Fruit fly (Drosophila melanogaster) whole organism, embryonic: Measurements from ENCODE around the gene CG18808.

Experiments used
- Abd-B ChIP-seq: fragments of 200-800 bp; sonication (Bioruptor generic); optimal IDR thresholded peaks from 2 replicates; lab custom pipeline; 2018; ENCODE audit warnings: missing biosample characterization, mild to moderate bottlenecking, missing genetic modification characterization, moderate library complexity
- Atf-2 ChIP-seq: fragments of 200-800 bp; sonication (Bioruptor generic); optimal IDR thresholded peaks from 2 replicates; lab custom pipeline; 2016; ENCODE audit warnings: missing biosample characterization, missing genetic modification characterization
- CG11085 ChIP-seq: fragments of 200-800 bp; sonication (Bioruptor generic); IDR thresholded peaks from 2 replicates; pipeline ENCODE4 v1.3.6; 2022; ENCODE audit warnings: missing biosample characterization, missing genetic modification characterization
- CG13624 ChIP-seq: fragments of 200-800 bp; sonication (Bioruptor generic); optimal IDR thresholded peaks from 2 replicates; lab custom pipeline; 2016; ENCODE audit warnings: missing biosample characterization, missing genetic modification characterization
- CG13775 ChIP-seq: fragments of 200-800 bp; sonication (Bioruptor generic); optimal IDR thresholded peaks from 3 replicates; lab custom pipeline; 2017; ENCODE audit warnings: missing biosample characterization, mild to moderate bottlenecking, missing genetic modification characterization
- CG14014 ChIP-seq: fragments of 200-800 bp; sonication (Bioruptor generic); IDR thresholded peaks from 2 replicates; pipeline ENCODE4 v1.3.6; 2022; ENCODE audit warnings: missing biosample characterization, missing genetic modification characterization
- CG15601 ChIP-seq: fragments of 200-800 bp; sonication (Bioruptor generic); optimal IDR thresholded peaks from 3 replicates; lab custom pipeline; 2019; ENCODE audit warnings: missing biosample characterization, mild to moderate bottlenecking, missing genetic modification characterization, moderate library complexity
- CG17829 ChIP-seq: fragments of 200-800 bp; optimal IDR thresholded peaks from 2 replicates; lab custom pipeline; 2019; ENCODE audit warnings: missing biosample characterization, mild to moderate bottlenecking, missing genetic modification characterization, moderate library complexity
- CG34224 ChIP-seq: fragments of 200-800 bp; sonication (Bioruptor generic); IDR thresholded peaks from 3 replicates; pipeline ENCODE4 v1.3.6; 2022; ENCODE audit warnings: missing biosample characterization, missing genetic modification characterization; ENCODE audit not compliant: partially characterized antibody
- CG3726 ChIP-seq: fragments of 200-800 bp; sonication (Bioruptor generic); IDR thresholded peaks from 3 replicates; pipeline ENCODE4, ENCODE4 v1.3.6; 2022; ENCODE audit warnings: missing biosample characterization, missing genetic modification characterization
- CG42726 ChIP-seq: fragments of 200-800 bp; sonication (Bioruptor generic); IDR thresholded peaks from 2 replicates; pipeline ENCODE4 v1.3.6; 2022; ENCODE audit warnings: missing biosample characterization, missing genetic modification characterization; ENCODE audit not compliant: partially characterized antibody
- CG4328 ChIP-seq: fragments of 200-800 bp; sonication (Bioruptor generic); optimal IDR thresholded peaks from 3 replicates; lab custom pipeline; 2017; ENCODE audit warnings: missing biosample characterization, missing genetic modification reagents, missing genetic modification characterization
- CG4404 ChIP-seq: fragments of 200-800 bp; sonication (Bioruptor generic); IDR thresholded peaks from 2 replicates; pipeline ENCODE4 v1.3.6; 2022; ENCODE audit warnings: missing biosample characterization, missing genetic modification characterization
- CG6175 ChIP-seq: fragments of 200-800 bp; sonication (Bioruptor generic); IDR thresholded peaks from 3 replicates; pipeline ENCODE4 v1.3.6; 2022; ENCODE audit warnings: missing biosample characterization, missing genetic modification characterization
- CG7271 ChIP-seq: fragments of 200-800 bp; sonication (Bioruptor generic); optimal IDR thresholded peaks from 2 replicates; lab custom pipeline; 2018; ENCODE audit warnings: missing biosample characterization, mild to moderate bottlenecking, missing genetic modification characterization, moderate library complexity
- CG9609 ChIP-seq: fragments of 200-800 bp; sonication (Bioruptor generic); optimal IDR thresholded peaks from 3 replicates; lab custom pipeline; 2016; ENCODE audit warnings: missing biosample characterization, missing genetic modification characterization
- CG9817 ChIP-seq: fragments of 200-800 bp; sonication (Bioruptor generic); optimal IDR thresholded peaks from 2 replicates; lab custom pipeline; 2018; ENCODE audit warnings: missing biosample characterization, mild to moderate bottlenecking, missing genetic modification characterization, moderate library complexity
- CG9932 ChIP-seq: fragments of 200-800 bp; sonication (Bioruptor generic); IDR thresholded peaks from 2 replicates; pipeline ENCODE4 v1.3.6; 2022; ENCODE audit warnings: missing biosample characterization, missing genetic modification characterization
- CHES-1-like ChIP-seq: fragments of 200-800 bp; sonication (Bioruptor generic); optimal IDR thresholded peaks from 2 replicates; lab custom pipeline; 2016; ENCODE audit warnings: missing biosample characterization, missing genetic modification characterization
- D19A ChIP-seq: fragments of 200-800 bp; optimal IDR thresholded peaks from 3 replicates; lab custom pipeline; 2019; ENCODE audit warnings: missing biosample characterization, mild to moderate bottlenecking, missing genetic modification characterization, moderate library complexity
- Dbx ChIP-seq: fragments of 200-800 bp; sonication (Bioruptor generic); IDR thresholded peaks from 3 replicates; pipeline ENCODE4 v1.3.6; 2022; ENCODE audit warnings: missing biosample characterization, missing genetic modification characterization
- Dref ChIP-seq: fragments of 200-800 bp; sonication (Bioruptor generic); IDR thresholded peaks from 2 replicates; pipeline ENCODE4 v1.3.6; 2022; ENCODE audit warnings: missing biosample characterization, missing genetic modification characterization
- Elba2 ChIP-seq: fragments of 200-800 bp; sonication (Bioruptor generic); optimal IDR thresholded peaks from 3 replicates; lab custom pipeline; 2016; ENCODE audit warnings: missing biosample characterization, missing genetic modification characterization
- Fer2 ChIP-seq: fragments of 200-800 bp; sonication (Bioruptor generic); optimal IDR thresholded peaks from 2 replicates; lab custom pipeline; 2018; ENCODE audit warnings: missing biosample characterization, mild to moderate bottlenecking, missing genetic modification characterization, moderate library complexity
- HLH54F ChIP-seq: fragments of 200-800 bp; sonication (Bioruptor generic); optimal IDR thresholded peaks from 3 replicates; lab custom pipeline; 2016; ENCODE audit warnings: missing biosample characterization, missing genetic modification characterization
- Hand ChIP-seq: fragments of 200-800 bp; sonication (Bioruptor generic); optimal IDR thresholded peaks from 2 replicates; lab custom pipeline; 2017; ENCODE audit warnings: mild to moderate bottlenecking, missing biosample characterization, missing genetic modification reagents, missing genetic modification characterization
- HmgD ChIP-seq: fragments of 200-800 bp; sonication (Bioruptor generic); optimal IDR thresholded peaks from 3 replicates; lab custom pipeline; 2016; ENCODE audit warnings: missing biosample characterization, missing genetic modification characterization
- MBD-R2 ChIP-seq: fragments of 200-800 bp; sonication (Bioruptor generic); IDR thresholded peaks from 2 replicates; pipeline ENCODE4 v1.3.6; 2022; ENCODE audit warnings: missing biosample characterization, missing genetic modification characterization
- Max ChIP-seq: fragments of 200-800 bp; sonication (Bioruptor generic); optimal IDR thresholded peaks from 2 replicates; lab custom pipeline; 2016; ENCODE audit warnings: missing biosample characterization, mild to moderate bottlenecking, missing genetic modification characterization
- Opbp ChIP-seq: fragments of 200-800 bp; sonication (Bioruptor generic); IDR thresholded peaks from 3 replicates; pipeline ENCODE4 v1.3.6; 2022; ENCODE audit warnings: missing biosample characterization, missing genetic modification characterization; ENCODE audit not compliant: partially characterized antibody
- Sry-δ ChIP-seq: fragments of 200-800 bp; sonication (Bioruptor generic); optimal IDR thresholded peaks from 2 replicates; lab custom pipeline; 2016; ENCODE audit warnings: missing biosample characterization, missing genetic modification characterization
- al ChIP-seq: fragments of 200-800 bp; sonication (Bioruptor generic); IDR thresholded peaks from 2 replicates; pipeline ENCODE4 v1.3.6; 2022; ENCODE audit warnings: missing biosample characterization, missing genetic modification characterization
- az2 ChIP-seq: fragments of 200-800 bp; sonication (Bioruptor generic); optimal IDR thresholded peaks from 3 replicates; lab custom pipeline; 2016; ENCODE audit warnings: missing biosample characterization, missing genetic modification characterization
- chm ChIP-seq: fragments of 200-800 bp; sonication (Bioruptor generic); IDR thresholded peaks from 2 replicates; pipeline ENCODE4 v1.3.6; 2022; ENCODE audit warnings: missing biosample characterization, missing genetic modification characterization
- dpn ChIP-seq, 2 experiments: fragments of 200-800 bp; sonication (Bioruptor generic); optimal IDR thresholded peaks; 3 replicates each; lab custom pipeline; 2016; ENCODE audit warnings: missing biosample characterization in 2 of 2, missing genetic modification characterization in 2 of 2
- fu2 ChIP-seq: fragments of 200-800 bp; sonication (Bioruptor generic); optimal IDR thresholded peaks from 2 replicates; lab custom pipeline; 2016; ENCODE audit warnings: missing biosample characterization, missing genetic modification characterization
- gfzf ChIP-seq: fragments of 200-800 bp; sonication (Bioruptor generic); optimal IDR thresholded peaks from 2 replicates; lab custom pipeline; 2016; ENCODE audit warnings: missing biosample characterization, mild to moderate bottlenecking, missing genetic modification characterization, moderate library complexity
- hkb ChIP-seq, 2 experiments: fragments of 200-800 bp in 1 of 2; fragments of >200 bp in 1 of 2; sonication (Bioruptor generic) in 1 of 2; IDR thresholded peaks in 1 of 2; optimal IDR thresholded peaks in 1 of 2; 2 replicates each; pipeline versions ENCODE4 v1.3.6 to Lab custom; 2017 to 2022; ENCODE audit warnings: missing biosample characterization in 1 of 2, missing genetic modification characterization in 1 of 2
- inv ChIP-seq: fragments of 200-800 bp; sonication (Bioruptor generic); IDR thresholded peaks from 2 replicates; pipeline ENCODE4 v1.3.6; 2022; ENCODE audit warnings: missing biosample characterization, missing genetic modification characterization; ENCODE audit not compliant: partially characterized antibody
- jing ChIP-seq: fragments of 200-800 bp; sonication (Bioruptor generic); optimal IDR thresholded peaks from 2 replicates; lab custom pipeline; 2018; ENCODE audit warnings: missing biosample characterization, mild to moderate bottlenecking, missing genetic modification characterization
- luna ChIP-seq: fragments of 200-800 bp; sonication (Bioruptor generic); optimal IDR thresholded peaks from 2 replicates; lab custom pipeline; 2016; ENCODE audit warnings: missing biosample characterization, missing genetic modification characterization
- p53 ChIP-seq: fragments of 200-800 bp; sonication (Bioruptor generic); optimal IDR thresholded peaks from 2 replicates; lab custom pipeline; 2016; ENCODE audit warnings: missing biosample characterization, missing genetic modification characterization
- scrt ChIP-seq: fragments of 200-800 bp; sonication (Bioruptor generic); optimal IDR thresholded peaks from 2 replicates; lab custom pipeline; 2018; ENCODE audit warnings: missing biosample characterization, mild to moderate bottlenecking, missing genetic modification characterization, moderate library complexity
- seq ChIP-seq: fragments of 200-800 bp; sonication (Bioruptor generic); IDR thresholded peaks from 2 replicates; pipeline ENCODE4 v1.3.6; 2022; ENCODE audit warnings: missing biosample characterization, missing genetic modification characterization
- shn ChIP-seq: fragments of 200-800 bp; sonication (Bioruptor generic); optimal IDR thresholded peaks from 3 replicates; lab custom pipeline; 2016; ENCODE audit warnings: missing biosample characterization, missing genetic modification characterization
- sim ChIP-seq: fragments of 200-800 bp; sonication (Bioruptor generic); IDR thresholded peaks from 2 replicates; pipeline ENCODE4 v1.3.6; 2022; ENCODE audit warnings: missing biosample characterization, missing genetic modification characterization
- so ChIP-seq: fragments of 200-800 bp; sonication (Bioruptor generic); IDR thresholded peaks from 3 replicates; pipeline ENCODE4 v1.3.6; 2022; ENCODE audit warnings: missing biosample characterization, missing genetic modification characterization
- sob ChIP-seq: fragments of 200-800 bp; sonication (Bioruptor generic); IDR thresholded peaks from 2 replicates; pipeline ENCODE4 v1.3.6; 2022; ENCODE audit warnings: missing biosample characterization, missing genetic modification characterization
- unc-4 ChIP-seq: fragments of 200-800 bp; sonication (Bioruptor generic); IDR thresholded peaks from 2 replicates; pipeline ENCODE4 v1.3.6; 2022; ENCODE audit warnings: missing biosample characterization, missing genetic modification characterization; ENCODE audit not compliant: partially characterized antibody
- wor ChIP-seq: fragments of 200-800 bp; sonication (Bioruptor generic); IDR thresholded peaks from 2 replicates; pipeline ENCODE4 v1.3.6; 2022; ENCODE audit warnings: missing biosample characterization, missing genetic modification characterization

Gene CG18808

DNA sequence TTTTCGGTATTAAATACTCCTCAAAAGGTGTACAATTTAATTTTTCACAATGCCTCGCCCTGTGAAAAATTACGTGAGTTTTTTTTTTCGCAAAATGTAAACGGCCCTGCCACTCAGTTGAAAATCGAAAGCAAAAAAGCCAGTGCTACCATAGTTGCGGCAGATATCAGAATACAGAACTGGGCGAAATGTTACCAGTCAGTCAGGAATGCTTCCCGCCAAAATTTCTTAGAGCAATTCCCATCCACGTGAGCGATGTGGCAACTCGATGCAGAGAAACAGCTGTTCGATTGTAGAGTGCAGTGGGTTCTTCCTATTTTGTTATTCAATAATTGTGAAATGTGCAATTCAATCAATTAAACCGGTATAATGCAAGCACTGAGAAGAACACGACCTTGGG lies 18.4 kb upstream of the CG18808 start, which contains the start of the genes Dhc64C and LeuRS-m (continued):
- no peak for TF ChIP-seq CG11085 (GFP tag; lab: Robert Waterston, UW)
- TF ChIP-seq Hand (GFP tag; lab: Kevin White, UChicago), result no peak
- peak; percentile 68; the same call in 2 of the 3 replicates for TF ChIP-seq Opbp (GFP tag; lab: Robert Waterston, UW)
- no peak for TF ChIP-seq chm (GFP tag; lab: Robert Waterston, UW)
- TF ChIP-seq CG42726 (GFP tag; lab: Robert Waterston, UW), result peak; percentile 74
- TF ChIP-seq Dbx (GFP tag; lab: Robert Waterston, UW), result 0 out of 3 replicates have a peak, but pooled peaks have one; percentile 40
- peak; percentile 81 for TF ChIP-seq D19A (tag; lab: Kevin White, UChicago)
- TF ChIP-seq seq (GFP tag; lab: Robert Waterston, UW), result no peak
- no peak for TF ChIP-seq sim (GFP tag; lab: Robert Waterston, UW)
- peak; percentile 16 for TF ChIP-seq Max
- TF ChIP-seq CG9932 (GFP tag; lab: Robert Waterston, UW), result peak; percentile 69
- peak; percentile 44 for TF ChIP-seq CG17829 (tag; lab: Kevin White, UChicago)
- TF ChIP-seq Elba2, result peak; percentile 77
- peak; percentile 24; the same call in 1 of the 3 replicates for TF ChIP-seq CG34224 (GFP tag; lab: Robert Waterston, UW)
- TF ChIP-seq p53 (GFP tag; lab: Kevin White, UChicago), result peak; percentile 47
- TF ChIP-seq CG13624 (GFP tag; lab: Kevin White, UChicago), result peak; percentile 56
- peak; percentile 51 for TF ChIP-seq CG14014
- 0 out of 2 replicates have a peak, but pooled peaks have one; percentile 35 for TF ChIP-seq al
- peak; percentile 7 for TF ChIP-seq CG13775 (GFP tag; lab: Kevin White, UChicago)
- peak; percentile 66 for TF ChIP-seq CG15601
- TF ChIP-seq HLH54F, result peak; percentile 48
- no peak for TF ChIP-seq CG7271
- TF ChIP-seq inv (GFP tag; lab: Robert Waterston, UW), result peak; percentile 56; the same call in 1 of the 2 replicates
- TF ChIP-seq CHES-1-like, result peak; percentile 86
- TF ChIP-seq az2 (GFP tag; lab: Kevin White, UChicago), result peak; percentile 7
- no peak for TF ChIP-seq jing (GFP tag; lab: Kevin White, UChicago)
- TF ChIP-seq CG6175 (GFP tag; lab: Robert Waterston, UW), result no peak
- TF ChIP-seq unc-4 (GFP tag; lab: Robert Waterston, UW), result peak; percentile 31; the same call in 1 of the 2 replicates
- TF ChIP-seq hkb (optimal IDR thresholded peaks at IDR 0.05; lab: Kevin White, UChicago), result peak; percentile 71
- TF ChIP-seq hkb (GFP tag; IDR thresholded peaks at IDR 0.05; lab: Robert Waterston, UW), result no peak
- no peak for TF ChIP-seq wor (GFP tag; lab: Robert Waterston, UW)
- TF ChIP-seq Abd-B (GFP tag; lab: Kevin White, UChicago), result no peak
- TF ChIP-seq shn (GFP tag; lab: Kevin White, UChicago), result peak; percentile 52
- no peak for TF ChIP-seq Atf-2 (GFP tag; lab: Kevin White, UChicago)
- no peak for TF ChIP-seq CG4404 (GFP tag; lab: Robert Waterston, UW)
- peak; percentile 14 for TF ChIP-seq fu2
- TF ChIP-seq sob (GFP tag; lab: Robert Waterston, UW), result peak; percentile 56
- TF ChIP-seq Sry-δ (GFP tag; lab: Kevin White, UChicago), result peak; percentile 66
- peak; percentile 89 for TF ChIP-seq HmgD
- TF ChIP-seq Dref (GFP tag; lab: Robert Waterston, UW), result peak; percentile 90
- peak; percentile 46 for TF ChIP-seq CG9817 (tag; lab: Kevin White, UChicago)
- TF ChIP-seq scrt (GFP tag; lab: Kevin White, UChicago), result peak; percentile 54
- no peak for TF ChIP-seq Fer2 (tag; lab: Kevin White, UChicago)
- peak; percentile 98 for TF ChIP-seq MBD-R2 (GFP tag; lab: Robert Waterston, UW)
- no peak for TF ChIP-seq luna
- peak; percentile 21 for TF ChIP-seq CG9609
- TF ChIP-seq dpn (GFP tag; optimal IDR thresholded peaks at IDR 0.05; lab: Kevin White, UChicago), result peak; percentile 42 to 67
- TF ChIP-seq CG3726, result no peak
- 0 out of 3 replicates have a peak, but pooled peaks have one; percentile 23 for TF ChIP-seq so (GFP tag; lab: Robert Waterston, UW)
- no peak for TF ChIP-seq CG4328 (GFP tag; lab: Kevin White, UChicago)
- peak; percentile 39 for TF ChIP-seq gfzf (GFP tag; lab: Kevin White, UChicago)
